Worm (Caenorhabditis elegans): ENCODE results near the gene T06D4.6.
A peak's percentile ranks its signal among the peaks of the same experiment; 100 is the strongest.

The T06D4.6 gene

DNA sequence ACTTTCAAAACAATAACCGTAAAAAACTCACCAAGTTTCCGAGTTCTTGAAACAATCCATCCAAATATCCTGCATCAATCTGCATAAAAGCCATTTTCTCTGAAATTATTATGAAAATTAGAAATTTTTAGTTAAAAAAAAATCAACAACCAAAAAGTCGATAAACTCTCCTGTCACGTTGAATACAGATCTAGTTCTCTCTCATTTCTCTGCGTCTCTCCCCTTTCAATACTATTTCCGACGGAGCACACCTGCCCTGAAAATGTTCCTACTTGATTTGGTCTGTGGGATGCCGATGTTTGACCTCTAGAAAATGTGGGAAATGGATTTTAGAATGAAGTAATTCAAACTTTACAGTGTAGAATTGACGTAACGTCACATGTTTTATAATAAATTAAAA, at the start of gene T06D4.6:
TSS of gene T06D4.6 (minus strand) at position 101 of the 400 bp plus-strand sequence.
- TF ChIP-seq ztf-6 (GFP tag; IDR thresholded peaks at IDR 0.05) (no peak), hmg-1.2 (GFP tag; IDR thresholded peaks at IDR 0.05) (peak; percentile 52; the same call in 1 of the 2 replicates), mel-28 (tag; optimal IDR thresholded peaks at IDR 0.05; ENCODE audit: borderline replicate concordance) (no peak)

- TF ChIP-seq let-526 (GFP tag; IDR thresholded peaks at IDR 0.05) (no peak), snpc-1.3 (tag; optimal IDR thresholded peaks at IDR 0.05; ENCODE audit: insufficient read depth) (no peak), unc-62 (GFP tag; optimal IDR thresholded peaks at IDR 0.05) (no peak), snpc-1.1 (tag; optimal IDR thresholded peaks at IDR 0.05; ENCODE audit: insufficient read depth) (no peak), madf-10 (tag; optimal IDR thresholded peaks at IDR 0.05) (no peak), rec-8 (tag; optimal IDR thresholded peaks at IDR 0.05) (no peak), ceh-100 (GFP tag; IDR thresholded peaks at IDR 0.05) (no peak), F39B2.1 (GFP tag; IDR thresholded peaks at IDR 0.05) (no peak), rpc-1 (optimal IDR thresholded peaks at IDR 0.05) (no peak), rpc-1 (tag; optimal IDR thresholded peaks at IDR 0.05) (no peak), ceh-91 (GFP tag; IDR thresholded peaks at IDR 0.05) (no peak), ztf-28 (GFP tag; IDR thresholded peaks at IDR 0.05) (no peak)
These were observed 49.0 kb upstream of the T06D4.6 start, which contains the start of gene skpo-2 for ce11 chrII:3436412-3436811. Gene skpo-2, minus strand, starts transcription at chrII:3436512.

DNA sequence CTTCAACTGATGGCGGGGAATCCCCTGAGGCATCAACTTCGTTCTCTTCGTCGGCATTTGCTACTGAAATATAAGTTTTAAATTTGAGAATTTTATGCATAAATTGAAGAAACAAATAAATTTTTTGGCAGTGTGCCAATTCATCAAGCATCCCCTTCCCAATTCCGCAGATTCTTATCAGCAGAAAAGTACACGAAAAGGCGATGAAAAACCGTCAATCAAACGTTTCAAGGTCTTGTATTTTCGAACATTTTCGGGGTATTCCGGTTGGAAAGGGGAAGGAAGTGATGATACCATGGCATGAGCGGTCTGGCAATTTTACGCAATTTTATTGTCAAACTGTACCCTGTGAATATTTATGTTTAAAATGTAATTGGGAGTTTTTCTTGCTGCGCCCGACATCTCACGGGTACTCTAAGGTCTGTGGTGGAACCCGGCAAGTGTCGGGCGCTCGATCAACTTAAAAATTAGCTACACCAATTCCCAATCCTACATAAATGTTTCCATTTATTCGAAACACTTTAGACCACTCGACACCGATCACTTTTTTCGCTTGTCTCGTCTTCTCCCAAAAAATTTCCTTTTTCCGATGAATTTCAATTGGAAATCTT, 47.6 kb upstream of the T06D4.6 start:
- no peak for TF ChIP-seq C06A6.2 (GFP tag; conservative IDR thresholded peaks at IDR 0.05)
- TF ChIP-seq ccch-3 (GFP tag; optimal IDR thresholded peaks at IDR 0.05), result no peak
- TF ChIP-seq cebp-2 (GFP tag; IDR thresholded peaks at IDR 0.05), result no peak
- TF ChIP-seq rcor-1 (GFP tag; IDR thresholded peaks at IDR 0.05), result no peak
- TF ChIP-seq attf-5 (GFP tag; optimal IDR thresholded peaks at IDR 0.05), result no peak
- TF ChIP-seq dox-1 (GFP tag; IDR thresholded peaks at IDR 0.05), result 0 out of 2 replicates have a peak, but pooled peaks have one; percentile 16
- TF ChIP-seq egl-44 (GFP tag; IDR thresholded peaks at IDR 0.05), result no peak
- TF ChIP-seq ceh-79 (tag; optimal IDR thresholded peaks at IDR 0.05), result no peak
- no peak for TF ChIP-seq snpc-4 (GFP tag; optimal IDR thresholded peaks at IDR 0.05)
- TF ChIP-seq snpc-4 (tag; optimal IDR thresholded peaks at IDR 0.05), result peak; percentile 3 to 75 (median 58)
- TF ChIP-seq F23B12.7 (tag; optimal IDR thresholded peaks at IDR 0.05; ENCODE audit: insufficient read depth), result no peak
- TF ChIP-seq snpc-3.4 (tag; optimal IDR thresholded peaks at IDR 0.05), result no peak
- TF ChIP-seq bed-2 (GFP tag; IDR thresholded peaks at IDR 0.05), result no peak
- TF ChIP-seq hmg-20 (GFP tag; IDR thresholded peaks at IDR 0.05), result no peak
- peak; percentile 30 for TF ChIP-seq nhr-80 (tag; optimal IDR thresholded peaks at IDR 0.05)
- TF ChIP-seq ceh-27 (GFP tag; optimal IDR thresholded peaks at IDR 0.05), result no peak
- TF ChIP-seq Y67H2A.10 (GFP tag; conservative IDR thresholded peaks at IDR 0.05), result no peak
- TF ChIP-seq let-607 (tag; optimal IDR thresholded peaks at IDR 0.05), result no peak
- TF ChIP-seq rpc-1 (optimal IDR thresholded peaks at IDR 0.05), result no peak
- no peak for TF ChIP-seq rpc-1 (tag; optimal IDR thresholded peaks at IDR 0.05)
- TF ChIP-seq nfya-2 (GFP tag; IDR thresholded peaks at IDR 0.05), result no peak
- TF ChIP-seq ets-4 (GFP tag; optimal IDR thresholded peaks at IDR 0.05), result peak; percentile 17
- TF ChIP-seq F57A8.1 (GFP tag; optimal IDR thresholded peaks at IDR 0.05), result no peak
- no peak for TF ChIP-seq ztf-28 (GFP tag; IDR thresholded peaks at IDR 0.05)
- TF ChIP-seq xnd-1 (tag; optimal IDR thresholded peaks at IDR 0.05), result no peak
